Fruit fly (Drosophila melanogaster) whole organism, pupa: ENCODE data around the gene ND-ACP.

Experiments used
- D1 ChIP-seq: fragments of 200-800 bp; sonication (Bioruptor generic); optimal IDR thresholded peaks from 2 replicates; lab custom pipeline; 2018; ENCODE audit warnings: missing biosample characterization, mild to moderate bottlenecking, missing genetic modification characterization, moderate library complexity
- EcR ChIP-seq: fragments of 200-800 bp; sonication (Bioruptor generic); optimal IDR thresholded peaks from 3 replicates; lab custom pipeline; 2019; ENCODE audit warnings: missing biosample characterization, missing genetic modification characterization, mild to moderate bottlenecking, moderate library complexity, missing genetic modification reagents
- fd96Ca ChIP-seq: fragments of 200-800 bp; sonication (Bioruptor generic); IDR thresholded peaks from 3 replicates; pipeline ENCODE4 v1.3.6; 2022; ENCODE audit warnings: missing biosample characterization, missing genetic modification characterization

dm6 chr3L:1302950-1303352, 26.8 kb upstream of the ND-ACP start:
- TF ChIP-seq D1 (tag; lab: Kevin White, UChicago) (no peak), fd96Ca (GFP tag; lab: Robert Waterston, UW) (no peak), EcR (GFP tag; lab: Kevin White, UChicago) (no peak)
